Worm (Caenorhabditis elegans) whole organism, mixed stage, embryonic: ENCODE data around the gene Y69E1A.4.

ENCODE experiments used
- blmp-1 ChIP-seq: fragments of 150-350 bp; optimal IDR thresholded peaks from 2 replicates; lab custom pipeline; 2014; ENCODE audit warnings: missing biosample characterization, missing genetic modification characterization
- ceh-43 ChIP-seq: fragments of 200-800 bp; sonication (Bioruptor generic); optimal IDR thresholded peaks from 2 replicates; lab custom pipeline; 2018; ENCODE audit warnings: mild to moderate bottlenecking, missing genetic modification characterization, moderate library complexity, missing compliant biosample characterization
- ces-1 ChIP-seq: fragments of 150-350 bp; optimal IDR thresholded peaks from 2 replicates; lab custom pipeline; 2014; ENCODE audit warnings: missing biosample characterization, missing genetic modification reagents, missing genetic modification characterization
- cnd-1 ChIP-seq: fragments of 200-800 bp; sonication (Bioruptor generic); optimal IDR thresholded peaks from 2 replicates; lab custom pipeline; 2018; ENCODE audit warnings: mild to moderate bottlenecking, missing genetic modification characterization, missing compliant biosample characterization
- drap-1 ChIP-seq: fragments of 200-800 bp; sonication (Bioruptor generic); optimal IDR thresholded peaks from 3 replicates; lab custom pipeline; 2018; ENCODE audit warnings: mild to moderate bottlenecking, missing genetic modification characterization, missing compliant biosample characterization
- elt-1 ChIP-seq: sonication (generic microtip); optimal IDR thresholded peaks from 2 replicates; lab custom pipeline; 2017; ENCODE audit warnings: missing genetic modification characterization, mild to moderate bottlenecking, missing compliant biosample characterization, antibody characterized with exemption, moderate library complexity, borderline replicate concordance; ENCODE audit not compliant: insufficient read depth
- flh-1 ChIP-seq: fragments of 200-800 bp; sonication (Bioruptor generic); optimal IDR thresholded peaks from 2 replicates; lab custom pipeline; 2018; ENCODE audit warnings: mild to moderate bottlenecking, missing genetic modification characterization, moderate library complexity, missing compliant biosample characterization
- ham-2 ChIP-seq: fragments of 200-800 bp; sonication (Bioruptor generic); optimal IDR thresholded peaks from 2 replicates; lab custom pipeline; 2018; ENCODE audit warnings: mild to moderate bottlenecking, missing genetic modification characterization, missing compliant biosample characterization
- lin-13 ChIP-seq: fragments of 150-350 bp; optimal IDR thresholded peaks from 2 replicates; lab custom pipeline; 2014; ENCODE audit warnings: missing biosample characterization, missing genetic modification characterization
- lin-32 ChIP-seq: fragments of 200-800 bp; sonication (Bioruptor generic); optimal IDR thresholded peaks from 2 replicates; lab custom pipeline; 2018; ENCODE audit warnings: mild to moderate bottlenecking, missing genetic modification characterization, missing compliant biosample characterization
- lsy-2 ChIP-seq: fragments of 150-350 bp; optimal IDR thresholded peaks from 2 replicates; lab custom pipeline; 2014; ENCODE audit warnings: missing biosample characterization, missing genetic modification characterization
- mab-5 ChIP-seq: fragments of 150-350 bp; optimal IDR thresholded peaks from 2 replicates; lab custom pipeline; 2014; ENCODE audit warnings: missing biosample characterization, missing genetic modification characterization
- nhr-237 ChIP-seq: fragments of 150-350 bp; optimal IDR thresholded peaks from 2 replicates; lab custom pipeline; 2014; ENCODE audit warnings: missing biosample characterization, missing genetic modification characterization
- pha-4 ChIP-seq: fragments of 150-350 bp; optimal IDR thresholded peaks from 2 replicates; lab custom pipeline; 2018; ENCODE audit warnings: missing biosample characterization, missing genetic modification reagents, missing genetic modification characterization
- unc-120 ChIP-seq: sonication (generic microtip); optimal IDR thresholded peaks from 2 replicates; lab custom pipeline; 2017; ENCODE audit warnings: missing genetic modification characterization, missing compliant biosample characterization; ENCODE audit not compliant: poor library complexity, severe bottlenecking
- zip-8 ChIP-seq: fragments of 150-350 bp; optimal IDR thresholded peaks from 2 replicates; lab custom pipeline; 2014; ENCODE audit warnings: missing biosample characterization, missing genetic modification characterization
- ztf-11 ChIP-seq: fragments of 150-350 bp; optimal IDR thresholded peaks from 2 replicates; lab custom pipeline; 2014; ENCODE audit warnings: missing biosample characterization, missing genetic modification characterization

The Y69E1A.4 gene

ce11 chrIV:11004273-11004672 is 49.2 kb downstream of the Y69E1A.4 start, which contains the start of gene F13H10.1:
Gene F13H10.1, plus strand, starts transcription at chrIV:11004573.
- TF ChIP-seq unc-120 (tag; lab: Kevin White, UChicago) (no peak), lin-32 (GFP tag; lab: Kevin White, UChicago) (no peak), zip-8 (tag; lab: Kevin White, UChicago) (no peak), drap-1 (GFP tag; lab: Kevin White, UChicago) (no peak), pha-4 (tag; lab: Kevin White, UChicago) (no peak), ztf-11 (no peak), mab-5 (tag; lab: Kevin White, UChicago) (no peak), flh-1 (GFP tag; lab: Kevin White, UChicago) (no peak), elt-1 (no peak), ham-2 (GFP tag; lab: Kevin White, UChicago) (no peak), nhr-237 (tag; lab: Kevin White, UChicago) (no peak), lin-13 (tag; lab: Kevin White, UChicago) (no peak), ceh-43 (GFP tag; lab: Kevin White, UChicago) (no peak), ces-1 (GFP tag; lab: Kevin White, UChicago) (no peak), cnd-1 (no peak), blmp-1 (tag; lab: Kevin White, UChicago) (no peak), lsy-2 (tag; lab: Kevin White, UChicago) (no peak)
